Worm (Caenorhabditis elegans): Measurements from ENCODE around the gene sri-43.

The sri-43 gene

ce11 chrII:3170089-3170488 is 25.6 kb upstream of the sri-43 start, which contains the start of gene fbxc-55:
TSS of gene fbxc-55 (minus strand) at chrII:3170189.
- TF ChIP-seq ceh-16 (tag; optimal IDR thresholded peaks at IDR 0.05) (no peak), crh-2 (tag; optimal IDR thresholded peaks at IDR 0.05) (no peak), gmeb-1 (tag; optimal IDR thresholded peaks at IDR 0.05) (no peak), nhr-11 (tag; optimal IDR thresholded peaks at IDR 0.05) (no peak), elt-3 (tag; optimal IDR thresholded peaks at IDR 0.05) (no peak), aly-2 (tag; optimal IDR thresholded peaks at IDR 0.05) (no peak), unc-55 (GFP tag; optimal IDR thresholded peaks at IDR 0.05) (no peak), zag-1 (tag; optimal IDR thresholded peaks at IDR 0.05) (no peak), sma-9 (GFP tag; optimal IDR thresholded peaks at IDR 0.05) (no peak), sma-9 (tag; optimal IDR thresholded peaks at IDR 0.05) (no peak), F13H6.1 (tag; optimal IDR thresholded peaks at IDR 0.05) (no peak), lin-13 (GFP tag; optimal IDR thresholded peaks at IDR 0.05) (no peak), ZK546.5 (tag; optimal IDR thresholded peaks at IDR 0.05) (no peak), nhr-25 (tag; optimal IDR thresholded peaks at IDR 0.05) (no peak), Y55F3AM.14 (GFP tag; optimal IDR thresholded peaks at IDR 0.05) (no peak), lin-11 (tag; optimal IDR thresholded peaks at IDR 0.05) (no peak), sem-4 (tag; optimal IDR thresholded peaks at IDR 0.05) (no peak), peb-1 (tag; optimal IDR thresholded peaks at IDR 0.05) (no peak), ztf-1 (GFP tag; conservative IDR thresholded peaks at IDR 0.05) (no peak), nhr-6 (tag; optimal IDR thresholded peaks at IDR 0.05) (no peak), R02D3.7 (tag; optimal IDR thresholded peaks at IDR 0.05) (no peak)

ce11 chrII:3158985-3159384 is 14.5 kb upstream of the sri-43 start, which contains the start of gene sri-34:
TSS of gene sri-34 (minus strand) at chrII:3159085.
- TF ChIP-seq R02D3.7 (tag; optimal IDR thresholded peaks at IDR 0.05) (no peak), lsy-2 (tag; optimal IDR thresholded peaks at IDR 0.05) (no peak), nhr-12 (tag; optimal IDR thresholded peaks at IDR 0.05) (no peak)

- TF ChIP-seq mdl-1 (tag; optimal IDR thresholded peaks at IDR 0.05) (no peak), nhr-21 (tag; optimal IDR thresholded peaks at IDR 0.05) (peak; percentile 5)
These were observed 12.3 kb upstream of the sri-43 start, which contains the start of gene sri-33 for ce11 chrII:3156749-3157148. TSS of gene sri-33 (minus strand) at chrII:3156849.

ce11 chrII:3154383-3154782 is 9.9 kb upstream of the sri-43 start, which contains the start of gene sri-32:
TSS of gene sri-32 (minus strand) at chrII:3154483.
- TF ChIP-seq ama-1 (optimal IDR thresholded peaks at IDR 0.05) (no peak), lin-39 (tag; optimal IDR thresholded peaks at IDR 0.05) (no peak), dmd-4 (tag; optimal IDR thresholded peaks at IDR 0.05) (no peak), nhr-6 (tag; optimal IDR thresholded peaks at IDR 0.05) (no peak), lin-11 (tag; optimal IDR thresholded peaks at IDR 0.05) (no peak), C34F6.9 (tag; optimal IDR thresholded peaks at IDR 0.05) (no peak), nhr-11 (tag; optimal IDR thresholded peaks at IDR 0.05) (no peak), sma-3 (GFP tag; optimal IDR thresholded peaks at IDR 0.05) (no peak), unc-62 (GFP tag; optimal IDR thresholded peaks at IDR 0.05) (no peak), ztf-11 (tag; optimal IDR thresholded peaks at IDR 0.05) (no peak), blmp-1 (tag; optimal IDR thresholded peaks at IDR 0.05; ENCODE audit: insufficient read depth) (no peak)

DNA sequence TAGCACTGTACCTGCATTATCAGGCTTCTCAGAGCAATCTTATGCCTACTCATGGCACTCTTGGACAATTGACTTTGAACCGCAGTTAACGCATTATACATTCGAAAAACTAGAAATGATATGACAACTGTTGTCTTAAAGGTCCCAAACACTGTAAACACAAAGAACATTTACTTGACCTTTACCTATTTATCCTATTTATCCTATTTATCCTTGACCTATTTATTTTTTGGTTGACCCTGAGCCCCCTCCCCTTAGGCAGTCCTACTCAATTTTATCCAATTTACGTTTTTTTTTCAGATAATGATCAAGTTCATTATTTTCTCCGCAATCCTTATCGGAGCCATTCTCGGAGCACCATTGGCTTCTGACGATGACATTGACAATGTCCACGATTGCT is 7.2 kb upstream of the sri-43 start, which contains the start of the genes T10D4.14 and T10D4.19:
TSS of gene T10D4.14 (minus strand) at position 101 of the 400 bp plus-strand sequence.
TSS of gene T10D4.19 (plus strand) at position 304 of the 400 bp plus-strand sequence.
- TF ChIP-seq fos-1 (tag; optimal IDR thresholded peaks at IDR 0.05) (no peak), peb-1 (tag; optimal IDR thresholded peaks at IDR 0.05) (no peak), R02D3.7 (tag; optimal IDR thresholded peaks at IDR 0.05) (no peak), nhr-77 (tag; optimal IDR thresholded peaks at IDR 0.05) (no peak), gmeb-1 (tag; optimal IDR thresholded peaks at IDR 0.05) (no peak), ceh-82 (tag; optimal IDR thresholded peaks at IDR 0.05) (no peak), nhr-21 (tag; optimal IDR thresholded peaks at IDR 0.05) (no peak), nhr-11 (tag; optimal IDR thresholded peaks at IDR 0.05) (no peak)

Measured in whole organism, L2 larva.